Worm (Caenorhabditis elegans) whole organism, L3 larva: ENCODE results near the gene F56A8.8.

Source experiments
- R02D3.7 ChIP-seq: fragments of 150-350 bp; optimal IDR thresholded peaks from 2 replicates; lab custom pipeline; 2014; ENCODE audit warnings: missing biosample characterization, missing genetic modification characterization
- ceh-82 ChIP-seq: fragments of 150-350 bp; optimal IDR thresholded peaks from 2 replicates; lab custom pipeline; 2014; ENCODE audit warnings: missing biosample characterization, missing genetic modification characterization
- lin-15B ChIP-seq: fragments of 150-350 bp; optimal IDR thresholded peaks from 2 replicates; lab custom pipeline; 2014; ENCODE audit warnings: missing biosample characterization, missing genetic modification characterization
- pha-4 ChIP-seq: fragments of 150-350 bp; optimal IDR thresholded peaks from 2 replicates; lab custom pipeline; 2014; ENCODE audit warnings: missing biosample characterization, missing genetic modification reagents, missing genetic modification characterization

- TF ChIP-seq R02D3.7 (no peak), lin-15B (tag; lab: Kevin White, UChicago) (no peak), ceh-82 (tag; lab: Kevin White, UChicago) (no peak), pha-4 (tag; lab: Kevin White, UChicago) (no peak)
Measured at ce11 chrIII:13272788-13273187, 12.7 kb upstream of the F56A8.8 start.
